Fruit fly (Drosophila melanogaster) whole organism, pupa: ENCODE results near the gene CG6923.

Experiments used
- CG10348 ChIP-seq: fragments of 200-800 bp; sonication (Bioruptor generic); IDR thresholded peaks from 2 replicates; pipeline ENCODE4 v1.3.6; 2022; ENCODE audit warnings: missing biosample characterization, missing genetic modification characterization
- CG15710 ChIP-seq: fragments of 200-800 bp; sonication (Bioruptor generic); optimal IDR thresholded peaks from 2 replicates; lab custom pipeline; 2018; ENCODE audit warnings: missing biosample characterization, mild to moderate bottlenecking, missing genetic modification characterization, moderate library complexity
- CG17806 ChIP-seq: fragments of 200-800 bp; sonication (Bioruptor generic); optimal IDR thresholded peaks from 2 replicates; lab custom pipeline; 2018; ENCODE audit warnings: missing biosample characterization, mild to moderate bottlenecking, missing genetic modification characterization, moderate library complexity
- CG32121 ChIP-seq: fragments of 200-800 bp; sonication (Bioruptor generic); IDR thresholded peaks from 2 replicates; pipeline ENCODE4 v1.3.6; 2022; ENCODE audit warnings: missing biosample characterization, missing genetic modification characterization
- CG4496 ChIP-seq: fragments of 200-800 bp; sonication (Bioruptor generic); IDR thresholded peaks from 3 replicates; pipeline ENCODE4 v1.3.6; 2022; ENCODE audit warnings: missing biosample characterization, missing genetic modification characterization
- CG8301 ChIP-seq: fragments of 200-800 bp; sonication (Bioruptor generic); optimal IDR thresholded peaks from 2 replicates; lab custom pipeline; 2018; ENCODE audit warnings: missing biosample characterization, mild to moderate bottlenecking, missing genetic modification characterization
- D1 ChIP-seq: fragments of 200-800 bp; sonication (Bioruptor generic); optimal IDR thresholded peaks from 2 replicates; lab custom pipeline; 2018; ENCODE audit warnings: missing biosample characterization, mild to moderate bottlenecking, missing genetic modification characterization, moderate library complexity
- EcR ChIP-seq: fragments of 200-800 bp; sonication (Bioruptor generic); optimal IDR thresholded peaks from 3 replicates; lab custom pipeline; 2019; ENCODE audit warnings: missing biosample characterization, missing genetic modification characterization, mild to moderate bottlenecking, moderate library complexity, missing genetic modification reagents
- gl ChIP-seq: fragments of 200-800 bp; sonication (Bioruptor generic); optimal IDR thresholded peaks from 2 replicates; lab custom pipeline; 2018; ENCODE audit warnings: missing biosample characterization, mild to moderate bottlenecking, missing genetic modification characterization

DNA sequence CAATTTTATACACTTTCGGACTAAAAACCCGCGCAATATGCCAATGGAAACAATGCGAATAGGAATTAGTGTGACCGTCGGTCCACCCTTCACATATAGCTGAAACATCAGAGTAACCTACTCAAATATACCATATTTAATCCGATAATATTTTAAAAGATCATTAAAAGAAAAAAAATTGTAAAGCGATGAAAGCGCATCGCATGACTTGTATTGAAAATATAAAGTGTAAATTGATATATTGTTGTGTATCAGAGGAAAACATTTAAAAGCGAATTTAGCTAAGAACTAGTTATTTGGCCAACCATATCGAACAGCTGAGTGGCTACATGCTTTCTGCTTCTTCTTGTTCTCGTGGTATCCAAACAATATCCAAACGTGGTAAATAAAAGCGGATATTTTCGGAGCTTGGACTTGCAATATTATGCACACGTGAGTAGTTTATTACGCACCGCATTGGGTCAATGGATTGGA is 8.1 kb downstream of the CG6923 start, which contains the start of the genes Blm and CG14722:
- TF ChIP-seq EcR (GFP tag; lab: Kevin White, UChicago) (no peak), CG10348 (GFP tag; lab: Robert Waterston, UW) (no peak), CG8301 (tag; lab: Kevin White, UChicago) (no peak), CG4496 (GFP tag; lab: Robert Waterston, UW) (no peak), CG15710 (tag; lab: Kevin White, UChicago) (no peak), CG32121 (GFP tag; lab: Robert Waterston, UW) (no peak), gl (tag; lab: Kevin White, UChicago) (no peak), CG17806 (tag; lab: Kevin White, UChicago) (no peak), D1 (tag; lab: Kevin White, UChicago) (no peak)
